Worm (Caenorhabditis elegans): ENCODE data around the gene Y105C5B.3.

ce11 chrIV:15929831-15930230 lies 45.8 kb downstream of the Y105C5B.3 start:
- TF ChIP-seq hpl-2 (GFP tag; optimal IDR thresholded peaks at IDR 0.05) (no peak), fkh-10 (GFP tag; optimal IDR thresholded peaks at IDR 0.05) (no peak), ama-1 (optimal IDR thresholded peaks at IDR 0.05) (no peak), snpc-4 (tag; optimal IDR thresholded peaks at IDR 0.05) (no peak), lin-15B (tag; optimal IDR thresholded peaks at IDR 0.05) (no peak), egl-27 (tag; optimal IDR thresholded peaks at IDR 0.05) (no peak), skn-1 (tag; optimal IDR thresholded peaks at IDR 0.05) (no peak), lsy-2 (tag; optimal IDR thresholded peaks at IDR 0.05) (no peak), zag-1 (tag; optimal IDR thresholded peaks at IDR 0.05) (no peak), C16A3.4 (tag; optimal IDR thresholded peaks at IDR 0.05) (no peak), aly-2 (tag; optimal IDR thresholded peaks at IDR 0.05) (no peak), efl-1 (optimal IDR thresholded peaks at IDR 0.05) (no peak), efl-1 (GFP tag; optimal IDR thresholded peaks at IDR 0.05 in 1 of 2) (no peak), lir-3 (tag; optimal IDR thresholded peaks at IDR 0.05; ENCODE audit: poor library complexity) (no peak)

All from whole organism, L1 larva.